Fruit fly (Drosophila melanogaster): Measurements from ENCODE around the gene eIF4E1.
A peak's percentile ranks its signal among the peaks of the same experiment; 100 is the strongest.

eIF4E1 gene

dm6 chr3L:9383345-9384075 is 18.8 kb downstream of the eIF4E1 start, which contains the start of gene Hsp27 (continued):
- TF ChIP-seq ham (GFP tag; IDR thresholded peaks at IDR 0.05) (peak; percentile 86), CG2202 (tag; optimal IDR thresholded peaks at IDR 0.05) (peak; percentile 95), Ssrp (tag; optimal IDR thresholded peaks at IDR 0.05) (peak; percentile 98), shn (GFP tag; optimal IDR thresholded peaks at IDR 0.05) (peak; percentile 74), prd (optimal IDR thresholded peaks at IDR 0.05) (no peak), prd (GFP tag; IDR thresholded peaks at IDR 0.05) (peak; percentile 99), CG9437 (GFP tag; optimal IDR thresholded peaks at IDR 0.05) (peak; percentile 92), CG18599 (GFP tag; optimal IDR thresholded peaks at IDR 0.05) (peak; percentile 98), pan (optimal IDR thresholded peaks at IDR 0.05) (no peak), pan (GFP tag; optimal IDR thresholded peaks at IDR 0.05 in 1 of 2, IDR thresholded peaks at IDR 0.05 in 1 of 2) (peak in 1 of 2 experiments; percentile 99), salm (tag; optimal IDR thresholded peaks at IDR 0.05) (peak; percentile 97), CG11504 (tag; optimal IDR thresholded peaks at IDR 0.05) (peak; percentile 97), fd102C (GFP tag; optimal IDR thresholded peaks at IDR 0.05) (peak; percentile 55), Asciz (GFP tag; optimal IDR thresholded peaks at IDR 0.05) (peak; percentile 98), ap (GFP tag; IDR thresholded peaks at IDR 0.05) (peak; percentile 95), Jarid2 (GFP tag; optimal IDR thresholded peaks at IDR 0.05) (peak; percentile 93), sd (tag; optimal IDR thresholded peaks at IDR 0.05) (peak; percentile 90), gsb-n (tag; optimal IDR thresholded peaks at IDR 0.05) (peak; percentile 98), eve (GFP tag; optimal IDR thresholded peaks at IDR 0.05) (no peak), CG12071 (GFP tag; optimal IDR thresholded peaks at IDR 0.05) (peak; percentile 97), CG11560 (tag; IDR thresholded peaks at IDR 0.05) (peak; percentile 88), vvl (GFP tag; IDR thresholded peaks at IDR 0.05) (peak; percentile 99), CG2889 (GFP tag; IDR thresholded peaks at IDR 0.05) (peak; percentile 94), fd64A (GFP tag; optimal IDR thresholded peaks at IDR 0.05) (peak; percentile 96), phol (tag; optimal IDR thresholded peaks at IDR 0.05) (peak; percentile 98), Oli (tag; optimal IDR thresholded peaks at IDR 0.05) (peak; percentile 99), CG1603 (tag; optimal IDR thresholded peaks at IDR 0.05) (peak; percentile 96), tio (GFP tag; optimal IDR thresholded peaks at IDR 0.05) (peak; percentile 97), Deaf1 (tag; optimal IDR thresholded peaks at IDR 0.05) (peak; percentile 86), CG6689 (GFP tag; IDR thresholded peaks at IDR 0.05) (peak; percentile 99), psq (GFP tag; optimal IDR thresholded peaks at IDR 0.05) (peak; percentile 92), ac (GFP tag; optimal IDR thresholded peaks at IDR 0.05) (peak; percentile 82), CG15479 (GFP tag; optimal IDR thresholded peaks at IDR 0.05) (no peak), zen (tag; optimal IDR thresholded peaks at IDR 0.05) (peak; percentile 97), Ada2b (GFP tag; IDR thresholded peaks at IDR 0.05) (peak; percentile 99), bcd (GFP tag; optimal IDR thresholded peaks at IDR 0.05) (peak; percentile 99), CG12219 (GFP tag; optimal IDR thresholded peaks at IDR 0.05) (peak; percentile 94), CG16779 (GFP tag; IDR thresholded peaks at IDR 0.05) (peak; percentile 97), Optix (GFP tag; IDR thresholded peaks at IDR 0.05) (peak; percentile 99), CG14667 (GFP tag; IDR thresholded peaks at IDR 0.05) (peak; percentile 98), CG12391 (tag; optimal IDR thresholded peaks at IDR 0.05) (peak; percentile 98), CG9932 (GFP tag; IDR thresholded peaks at IDR 0.05) (peak; percentile 96), ken (GFP tag; IDR thresholded peaks at IDR 0.05) (peak; percentile 99), CG4424 (GFP tag; optimal IDR thresholded peaks at IDR 0.05) (peak; percentile 99), ind (GFP tag; optimal IDR thresholded peaks at IDR 0.05) (peak; percentile 99), luna (GFP tag; optimal IDR thresholded peaks at IDR 0.05) (peak; percentile 60), TFAM (GFP tag; optimal IDR thresholded peaks at IDR 0.05) (peak; percentile 92), CkIIα-i1 (GFP tag; IDR thresholded peaks at IDR 0.05) (peak; percentile 82), CG15073 (GFP tag; optimal IDR thresholded peaks at IDR 0.05) (peak; percentile 85), dimm (GFP tag; IDR thresholded peaks at IDR 0.05) (peak; percentile 91)
